Worm (Caenorhabditis elegans) whole organism, L3 larva: ENCODE measurements around the gene str-188.

Experiments used
- ZK546.5 ChIP-seq: sonication (generic microtip); optimal IDR thresholded peaks from 2 replicates; lab custom pipeline; 2017; ENCODE audit warnings: missing biosample characterization, missing genetic modification characterization
- aly-2 ChIP-seq: fragments of 150-350 bp; optimal IDR thresholded peaks from 2 replicates; lab custom pipeline; 2014; ENCODE audit warnings: missing biosample characterization, missing genetic modification characterization
- ama-1 ChIP-seq: fragments of 150-350 bp; optimal IDR thresholded peaks from 2 replicates; lab custom pipeline; 2018
- ceh-82 ChIP-seq: fragments of 150-350 bp; optimal IDR thresholded peaks from 2 replicates; lab custom pipeline; 2014; ENCODE audit warnings: missing biosample characterization, missing genetic modification characterization
- ceh-9 ChIP-seq: sonication (generic microtip); optimal IDR thresholded peaks from 2 replicates; lab custom pipeline; 2018; ENCODE audit warnings: missing biosample characterization, missing genetic modification characterization
- daf-12 ChIP-seq: fragments of 150-350 bp; optimal IDR thresholded peaks from 2 replicates; lab custom pipeline; 2014; ENCODE audit warnings: missing biosample characterization, missing genetic modification reagents, missing genetic modification characterization
- egl-27 ChIP-seq: sonication (generic microtip); optimal IDR thresholded peaks from 4 replicates; lab custom pipeline; 2017; ENCODE audit warnings: missing biosample characterization, missing genetic modification reagents, missing genetic modification characterization
- egl-5 ChIP-seq: fragments of 150-350 bp; optimal IDR thresholded peaks from 2 replicates; lab custom pipeline; 2017; ENCODE audit warnings: missing biosample characterization, missing genetic modification reagents, missing genetic modification characterization, inconsistent platforms
- elt-1 ChIP-seq: fragments of 150-350 bp; optimal IDR thresholded peaks from 2 replicates; lab custom pipeline; 2014; ENCODE audit warnings: missing biosample characterization, missing genetic modification characterization
- elt-2 ChIP-seq: sonication (generic microtip); optimal IDR thresholded peaks from 2 replicates; lab custom pipeline; 2016; ENCODE audit warnings: missing genetic modification reagents, mild to moderate bottlenecking, missing genetic modification characterization, missing compliant biosample characterization
- elt-3 ChIP-seq, 3 experiments: fragments of 150-350 bp in 1 of 3; sonication (generic microtip) in 2 of 3; optimal IDR thresholded peaks; 2 replicates in 2 of 3; 4 replicates in 1 of 3; lab custom pipeline; 2014 to 2017; ENCODE audit warnings: missing biosample characterization in 3 of 3, missing genetic modification characterization in 3 of 3
- eor-1 ChIP-seq, 2 experiments: fragments of 150-350 bp; optimal IDR thresholded peaks; 2 replicates each; lab custom pipeline; 2014 to 2018; ENCODE audit warnings: missing biosample characterization in 2 of 2, missing genetic modification characterization in 2 of 2
- fkh-2 ChIP-seq: fragments of 150-350 bp; optimal IDR thresholded peaks from 2 replicates; lab custom pipeline; 2014; ENCODE audit warnings: missing biosample characterization, missing genetic modification reagents, missing genetic modification characterization
- hmg-11 ChIP-seq: sonication (generic microtip); optimal IDR thresholded peaks from 2 replicates; lab custom pipeline; 2016; ENCODE audit warnings: missing genetic modification characterization, missing compliant biosample characterization
- jun-1 ChIP-seq: fragments of 150-350 bp; optimal IDR thresholded peaks from 2 replicates; lab custom pipeline; 2014; ENCODE audit warnings: missing biosample characterization, missing genetic modification reagents, missing genetic modification characterization
- lin-15B ChIP-seq: fragments of 150-350 bp; optimal IDR thresholded peaks from 2 replicates; lab custom pipeline; 2014; ENCODE audit warnings: missing biosample characterization, missing genetic modification characterization
- lin-39 ChIP-seq: fragments of 150-350 bp; optimal IDR thresholded peaks from 2 replicates; lab custom pipeline; 2018; ENCODE audit warnings: missing biosample characterization, missing genetic modification reagents, missing genetic modification characterization
- lsy-12 ChIP-seq: sonication (generic microtip); optimal IDR thresholded peaks from 2 replicates; lab custom pipeline; 2016; ENCODE audit warnings: mild to moderate bottlenecking, missing genetic modification characterization, missing compliant biosample characterization
- mdl-1 ChIP-seq: fragments of 150-350 bp; optimal IDR thresholded peaks from 2 replicates; lab custom pipeline; 2014; ENCODE audit warnings: missing biosample characterization, missing genetic modification characterization
- mml-1 ChIP-seq: fragments of 150-350 bp; sonication (generic microtip); optimal IDR thresholded peaks from 3 replicates; lab custom pipeline; 2014; ENCODE audit warnings: missing biosample characterization, missing genetic modification characterization
- nfya-1 ChIP-seq: sonication (generic microtip); optimal IDR thresholded peaks from 2 replicates; lab custom pipeline; 2017; ENCODE audit warnings: missing genetic modification characterization, mild to moderate bottlenecking, missing compliant biosample characterization, antibody characterized with exemption, moderate library complexity; ENCODE audit not compliant: insufficient read depth
- nhr-11 ChIP-seq: fragments of 150-350 bp; optimal IDR thresholded peaks from 2 replicates; lab custom pipeline; 2014; ENCODE audit warnings: missing biosample characterization, missing genetic modification characterization
- nhr-12 ChIP-seq: fragments of 150-350 bp; optimal IDR thresholded peaks from 2 replicates; lab custom pipeline; 2014; ENCODE audit warnings: missing biosample characterization, missing genetic modification characterization
- nhr-23 ChIP-seq: fragments of 150-350 bp; optimal IDR thresholded peaks from 2 replicates; lab custom pipeline; 2014; ENCODE audit warnings: missing biosample characterization, missing genetic modification reagents, missing genetic modification characterization
- nhr-237 ChIP-seq: fragments of 150-350 bp; optimal IDR thresholded peaks from 2 replicates; lab custom pipeline; 2014; ENCODE audit warnings: missing biosample characterization, missing genetic modification characterization
- nhr-28 ChIP-seq: fragments of 150-350 bp; optimal IDR thresholded peaks from 2 replicates; lab custom pipeline; 2014; ENCODE audit warnings: missing biosample characterization, missing genetic modification characterization
- nhr-43 ChIP-seq: sonication (generic microtip); optimal IDR thresholded peaks from 2 replicates; lab custom pipeline; 2016; ENCODE audit warnings: mild to moderate bottlenecking, missing genetic modification characterization, missing compliant biosample characterization; ENCODE audit not compliant: poor library complexity, severe bottlenecking
- nhr-67 ChIP-seq: fragments of 150-350 bp; optimal IDR thresholded peaks from 2 replicates; lab custom pipeline; 2014; ENCODE audit warnings: missing biosample characterization, missing genetic modification characterization
- nhr-76 ChIP-seq: fragments of 150-350 bp; sonication (generic microtip); optimal IDR thresholded peaks from 5 replicates; lab custom pipeline; 2014; ENCODE audit warnings: missing biosample characterization, missing genetic modification characterization
- nhr-77 ChIP-seq: fragments of 150-350 bp; optimal IDR thresholded peaks from 2 replicates; lab custom pipeline; 2014; ENCODE audit warnings: missing biosample characterization, missing genetic modification characterization
- pha-4 ChIP-seq: fragments of 150-350 bp; optimal IDR thresholded peaks from 2 replicates; lab custom pipeline; 2014; ENCODE audit warnings: missing biosample characterization, missing genetic modification reagents, missing genetic modification characterization
- pqm-1 ChIP-seq: fragments of 150-350 bp; optimal IDR thresholded peaks from 2 replicates; lab custom pipeline; 2017; ENCODE audit warnings: missing biosample characterization, missing genetic modification characterization, inconsistent platforms
- sea-2 ChIP-seq: fragments of 150-350 bp; sonication (generic microtip); optimal IDR thresholded peaks from 4 replicates; lab custom pipeline; 2014; ENCODE audit warnings: missing biosample characterization, missing genetic modification reagents, missing genetic modification characterization
- unc-39 ChIP-seq: sonication (generic microtip); optimal IDR thresholded peaks from 4 replicates; lab custom pipeline; 2017; ENCODE audit warnings: missing biosample characterization, missing genetic modification characterization
- unc-62 ChIP-seq: fragments of 150-350 bp; sonication (generic microtip); optimal IDR thresholded peaks from 4 replicates; lab custom pipeline; 2014; ENCODE audit warnings: missing biosample characterization, missing genetic modification reagents, missing genetic modification characterization
- zag-1 ChIP-seq: fragments of 150-350 bp; optimal IDR thresholded peaks from 2 replicates; lab custom pipeline; 2014; ENCODE audit warnings: missing biosample characterization, missing genetic modification characterization
- ztf-4 ChIP-seq: fragments of 150-350 bp; optimal IDR thresholded peaks from 2 replicates; lab custom pipeline; 2014; ENCODE audit warnings: missing biosample characterization, missing genetic modification characterization

str-188 gene

DNA sequence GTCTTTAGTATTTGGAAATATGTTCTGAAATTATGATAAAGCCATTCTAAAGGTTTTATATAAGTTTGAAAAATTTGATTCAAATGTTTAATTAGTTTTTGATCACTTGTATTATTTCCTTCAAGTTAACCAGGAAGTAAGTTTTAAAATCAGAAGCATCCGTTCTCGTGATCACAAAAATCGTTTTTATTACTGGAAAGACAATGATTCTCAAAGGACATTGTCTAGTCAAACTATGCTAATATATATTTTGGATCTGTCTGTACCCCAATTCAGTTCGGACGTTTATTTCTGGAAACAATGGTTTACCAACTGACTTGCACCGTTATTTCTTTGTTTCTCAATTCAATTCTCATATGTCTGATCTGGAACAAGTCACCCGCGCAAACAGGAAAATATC is at the start of gene str-188:
str-188 (plus strand) TSS at position 301 of the 400 bp plus-strand sequence.
- TF ChIP-seq nhr-12 (tag; lab: Kevin White, UChicago) (no peak), nhr-76 (tag; lab: Kevin White, UChicago) (no peak), elt-3 (tag; optimal IDR thresholded peaks at IDR 0.05; lab: Kevin White, UChicago) (no peak), lin-39 (tag; lab: Kevin White, UChicago) (no peak), nfya-1 (tag; lab: Kevin White, UChicago) (no peak), daf-12 (no peak), elt-1 (tag; lab: Kevin White, UChicago) (no peak), nhr-28 (no peak), sea-2 (no peak), egl-5 (tag; lab: Kevin White, UChicago) (no peak), ama-1 (lab: Kevin White, UChicago) (no peak), ceh-82 (no peak), nhr-43 (tag; lab: Kevin White, UChicago) (no peak), nhr-77 (tag; lab: Kevin White, UChicago) (no peak), mml-1 (tag; lab: Kevin White, UChicago) (no peak), eor-1 (tag; optimal IDR thresholded peaks at IDR 0.05; lab: Kevin White, UChicago) (no peak), mdl-1 (no peak), egl-27 (tag; lab: Kevin White, UChicago) (no peak), ceh-9 (tag; lab: Kevin White, UChicago) (no peak)
- TF ChIP-seq, all 47 proteins: peak for 0

DNA sequence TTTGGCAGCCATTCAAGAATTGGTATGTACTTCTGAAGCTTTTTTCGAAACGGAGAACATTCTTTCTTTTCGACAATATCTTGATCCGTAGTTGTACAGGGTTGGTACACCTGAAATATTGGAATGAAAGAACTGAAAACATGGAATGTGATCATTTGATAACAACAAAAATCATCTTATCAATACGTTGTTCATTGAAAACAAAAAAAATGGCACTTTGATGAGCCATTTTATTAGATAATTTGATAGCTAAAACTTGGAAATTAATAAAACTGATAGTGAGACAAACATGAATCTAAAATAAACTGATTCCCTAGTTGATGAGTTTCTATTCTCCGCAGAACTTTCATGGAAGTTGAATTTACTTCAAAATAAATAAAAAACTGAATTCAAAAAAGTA is 44.0 kb upstream of the str-188 start:
- TF ChIP-seq eor-1 (tag; optimal IDR thresholded peaks at IDR 0.05; lab: Kevin White, UChicago) (no peak), elt-2 (tag; lab: Kevin White, UChicago) (peak; percentile 70), nhr-67 (no peak)

DNA sequence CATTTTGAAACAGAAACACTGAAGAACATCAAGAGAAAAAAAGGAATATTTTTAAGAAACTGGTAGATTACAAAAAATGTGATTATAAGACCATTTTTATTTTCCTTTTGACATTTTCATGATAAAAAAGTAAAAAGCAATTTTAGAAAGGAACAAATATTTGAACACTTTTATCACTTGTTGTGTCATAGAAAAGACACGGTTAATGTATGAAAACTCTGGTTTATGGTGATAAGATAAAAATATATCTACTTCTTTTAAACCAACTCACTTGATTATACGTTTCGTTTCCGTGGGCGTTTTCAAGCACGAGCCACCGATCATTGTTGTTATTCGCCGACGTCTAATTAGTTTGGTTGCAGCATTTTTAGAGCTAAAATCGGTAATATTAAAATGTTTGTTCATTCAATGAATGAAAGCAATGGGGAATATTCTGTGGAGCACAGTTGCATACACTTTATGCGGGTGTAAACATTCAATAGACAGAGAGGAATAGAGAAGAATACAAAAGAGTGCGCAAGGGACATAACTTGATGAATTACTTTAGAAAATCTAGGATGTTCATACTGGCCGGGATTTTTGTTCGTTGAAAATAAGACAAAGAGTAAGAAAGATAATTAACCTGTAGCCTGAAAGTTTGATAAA is 43.2 kb upstream of the str-188 start, which contains the start of gene sulp-8:
sulp-8 (minus strand) TSS at position 469 of the 645 bp plus-strand sequence.
- TF ChIP-seq sea-2 (no peak), elt-2 (tag; lab: Kevin White, UChicago) (peak; percentile 71), pha-4 (tag; lab: Kevin White, UChicago) (peak; percentile 51)
- TF ChIP-seq, all 47 proteins: peak for 2

DNA sequence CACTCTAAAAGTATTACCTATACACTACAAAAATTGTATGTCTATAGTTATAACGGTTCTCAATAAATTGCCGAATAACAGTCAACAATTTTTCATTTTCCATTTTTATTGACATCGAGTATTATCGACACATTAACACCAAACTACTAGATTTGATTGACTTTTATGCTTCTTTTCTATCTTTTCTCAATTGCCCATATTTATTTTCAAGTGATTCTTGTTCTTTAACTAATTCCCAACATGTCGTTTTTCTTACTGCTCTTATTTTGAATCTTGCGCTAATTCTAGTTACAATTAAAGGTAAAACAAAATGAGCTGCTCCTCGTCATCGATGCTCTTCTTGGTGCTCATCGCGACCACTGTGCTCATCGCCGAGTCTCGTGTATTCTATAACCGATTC is 38.5 kb upstream of the str-188 start, which contains the start of gene cthd-1:
cthd-1 (plus strand) TSS at position 301 of the 400 bp plus-strand sequence.
- TF ChIP-seq lsy-12: no peak
- TF ChIP-seq nhr-237: no peak
- no peak for TF ChIP-seq egl-27 (tag; lab: Kevin White, UChicago)
- no peak for TF ChIP-seq nfya-1 (tag; lab: Kevin White, UChicago)
- TF ChIP-seq nhr-23 (tag; lab: Kevin White, UChicago): no peak
- TF ChIP-seq nhr-43 (tag; lab: Kevin White, UChicago): no peak
- TF ChIP-seq jun-1 (tag; lab: Kevin White, UChicago): no peak
- no peak for TF ChIP-seq ztf-4
- no peak for TF ChIP-seq elt-1 (tag; lab: Kevin White, UChicago)
- TF ChIP-seq ceh-9 (tag; lab: Kevin White, UChicago): no peak
- TF ChIP-seq hmg-11 (tag; lab: Kevin White, UChicago): no peak
- TF ChIP-seq fkh-2 (tag; lab: Kevin White, UChicago): no peak
- TF ChIP-seq aly-2 (tag; lab: Kevin White, UChicago): no peak
- no peak for TF ChIP-seq unc-39 (tag; lab: Kevin White, UChicago)
- TF ChIP-seq unc-62 (GFP tag; lab: Kevin White, UChicago): no peak
- TF ChIP-seq ZK546.5 (tag; lab: Kevin White, UChicago): no peak
- no peak for TF ChIP-seq zag-1 (tag; lab: Kevin White, UChicago)
- no peak for TF ChIP-seq pha-4 (tag; lab: Kevin White, UChicago)

DNA sequence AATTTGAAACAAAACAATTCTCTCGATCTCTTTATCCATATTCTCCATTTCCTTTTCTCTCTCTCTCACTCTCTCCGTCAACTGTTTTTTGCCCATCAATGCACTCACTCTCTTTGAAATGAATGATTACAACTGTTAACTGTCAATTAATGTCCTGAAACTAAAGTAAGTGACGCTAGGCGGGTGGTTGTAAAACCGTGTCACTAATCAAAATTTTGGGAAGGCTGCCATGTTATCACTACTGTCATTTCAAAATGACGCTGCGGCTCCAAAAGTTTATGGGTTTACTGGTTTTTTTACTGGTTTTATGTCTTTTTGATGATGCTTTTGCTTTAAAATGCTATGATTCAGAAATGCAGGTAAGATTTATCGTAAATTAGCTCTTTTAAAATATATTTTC is 37.3 kb upstream of the str-188 start, which contains the start of gene ZK287.9:
ZK287.9 (plus strand) TSS at position 192 of the 400 bp plus-strand sequence.
- TF ChIP-seq jun-1 (tag; lab: Kevin White, UChicago): no peak
- peak; percentile 67 for TF ChIP-seq elt-2 (tag; lab: Kevin White, UChicago)
- TF ChIP-seq lin-39 (tag; lab: Kevin White, UChicago): no peak
- TF ChIP-seq pqm-1 (tag; lab: Kevin White, UChicago): peak; percentile 37
- no peak for TF ChIP-seq lin-15B (tag; lab: Kevin White, UChicago)
- no peak for TF ChIP-seq elt-3 (tag; optimal IDR thresholded peaks at IDR 0.05; lab: Kevin White, UChicago)
- no peak for TF ChIP-seq elt-1 (tag; lab: Kevin White, UChicago)
- no peak for TF ChIP-seq nhr-11 (tag; lab: Kevin White, UChicago)
